Worm (Caenorhabditis elegans): ENCODE measurements around the gene rab-35.

ce11 chrIII:11288295-11288694 is 23.1 kb downstream of the rab-35 start:
- TF ChIP-seq med-1 (GFP tag; optimal IDR thresholded peaks at IDR 0.05; ENCODE audit: insufficient read depth) (no peak), T22C8.4 (GFP tag; IDR thresholded peaks at IDR 0.05) (peak; percentile 63), ref-1 (GFP tag; conservative IDR thresholded peaks at IDR 0.05) (no peak), ztf-29 (GFP tag; IDR thresholded peaks at IDR 0.05) (no peak), ztf-23 (GFP tag; IDR thresholded peaks at IDR 0.05) (no peak)
